Worm (Caenorhabditis elegans): ENCODE measurements around the gene C16A3.6.

C16A3.6 gene

ce11 chrIII:6396381-6396780, 17.4 kb downstream of the C16A3.6 start:
- TF ChIP-seq ceh-28 (tag; optimal IDR thresholded peaks at IDR 0.05) (no peak), nhr-25 (tag; optimal IDR thresholded peaks at IDR 0.05) (peak; percentile 73), daf-12 (tag; optimal IDR thresholded peaks at IDR 0.05) (no peak), lin-39 (tag; optimal IDR thresholded peaks at IDR 0.05) (no peak), elt-2 (tag; optimal IDR thresholded peaks at IDR 0.05) (peak; percentile 95), R02D3.7 (tag; optimal IDR thresholded peaks at IDR 0.05) (no peak), nhr-76 (tag; optimal IDR thresholded peaks at IDR 0.05) (no peak), jun-1 (tag; optimal IDR thresholded peaks at IDR 0.05) (peak; percentile 20), elt-1 (tag; optimal IDR thresholded peaks at IDR 0.05) (no peak), skn-1 (tag; optimal IDR thresholded peaks at IDR 0.05) (peak; percentile 11), pqm-1 (tag; optimal IDR thresholded peaks at IDR 0.05) (peak; percentile 85), pha-4 (tag; optimal IDR thresholded peaks at IDR 0.05) (peak; percentile 32), lsy-12 (tag; optimal IDR thresholded peaks at IDR 0.05) (no peak), egl-5 (tag; optimal IDR thresholded peaks at IDR 0.05) (no peak), elt-3 (tag; optimal IDR thresholded peaks at IDR 0.05) (peak; percentile 2 to 100 (median 82)), ama-1 (optimal IDR thresholded peaks at IDR 0.05) (no peak), snpc-4 (tag; optimal IDR thresholded peaks at IDR 0.05) (no peak), nhr-43 (tag; optimal IDR thresholded peaks at IDR 0.05; ENCODE audit: poor library complexity, severe bottlenecking) (peak; percentile 70), mml-1 (tag; optimal IDR thresholded peaks at IDR 0.05) (no peak)

ce11 chrIII:6398124-6398523, 19.1 kb downstream of the C16A3.6 start:
- TF ChIP-seq nhr-11 (tag; optimal IDR thresholded peaks at IDR 0.05) (peak; percentile 31), nfya-1 (tag; optimal IDR thresholded peaks at IDR 0.05; ENCODE audit: insufficient read depth) (peak; percentile 22), ceh-82 (tag; optimal IDR thresholded peaks at IDR 0.05) (no peak)

- TF ChIP-seq fkh-10 (GFP tag; optimal IDR thresholded peaks at IDR 0.05), result peak; percentile 59
- TF ChIP-seq mml-1 (tag; optimal IDR thresholded peaks at IDR 0.05), result no peak
Observed at ce11 chrIII:6399424-6399823, 20.4 kb downstream of the C16A3.6 start.

- TF ChIP-seq tbx-2 (tag; optimal IDR thresholded peaks at IDR 0.05) (no peak), ztf-11 (tag; optimal IDR thresholded peaks at IDR 0.05) (no peak), nfya-1 (tag; optimal IDR thresholded peaks at IDR 0.05; ENCODE audit: insufficient read depth) (peak; percentile 23), nhr-11 (tag; optimal IDR thresholded peaks at IDR 0.05) (peak; percentile 65), lin-39 (tag; optimal IDR thresholded peaks at IDR 0.05) (peak; percentile 56)
Observed at ce11 chrIII:6402346-6402745, 23.3 kb downstream of the C16A3.6 start.

- no peak for TF ChIP-seq sea-2 (GFP tag; optimal IDR thresholded peaks at IDR 0.05)
- TF ChIP-seq pqm-1 (tag; optimal IDR thresholded peaks at IDR 0.05), result no peak
Observed at ce11 chrIII:6402810-6403209, 23.8 kb downstream of the C16A3.6 start.

ce11 chrIII:6405121-6405520, 26.1 kb downstream of the C16A3.6 start:
- TF ChIP-seq nhr-23 (tag; optimal IDR thresholded peaks at IDR 0.05) (no peak), ZK546.5 (tag; optimal IDR thresholded peaks at IDR 0.05) (no peak), ceh-16 (tag; optimal IDR thresholded peaks at IDR 0.05) (no peak), R02D3.7 (tag; optimal IDR thresholded peaks at IDR 0.05) (no peak), elt-1 (tag; optimal IDR thresholded peaks at IDR 0.05) (no peak), elt-2 (tag; optimal IDR thresholded peaks at IDR 0.05) (no peak), ztf-4 (tag; optimal IDR thresholded peaks at IDR 0.05) (no peak), lin-15B (tag; optimal IDR thresholded peaks at IDR 0.05) (no peak), eor-1 (tag; optimal IDR thresholded peaks at IDR 0.05) (no peak), nhr-11 (tag; optimal IDR thresholded peaks at IDR 0.05) (peak; percentile 78), pqm-1 (tag; optimal IDR thresholded peaks at IDR 0.05) (no peak), nhr-12 (tag; optimal IDR thresholded peaks at IDR 0.05) (no peak), fkh-10 (GFP tag; optimal IDR thresholded peaks at IDR 0.05) (no peak), daf-12 (tag; optimal IDR thresholded peaks at IDR 0.05) (no peak), ama-1 (optimal IDR thresholded peaks at IDR 0.05) (no peak), lin-39 (tag; optimal IDR thresholded peaks at IDR 0.05) (peak; percentile 31), egl-5 (tag; optimal IDR thresholded peaks at IDR 0.05) (no peak), nfya-1 (tag; optimal IDR thresholded peaks at IDR 0.05; ENCODE audit: insufficient read depth) (peak; percentile 37), egl-27 (tag; optimal IDR thresholded peaks at IDR 0.05) (no peak)
